Worm (Caenorhabditis elegans) whole organism, L1 larva: ENCODE measurements around the gene C38D9.8.

ENCODE experiments used
- C04F5.9 ChIP-seq: sonication (generic microtip); optimal IDR thresholded peaks from 2 replicates; lab custom pipeline; 2016; ENCODE audit warnings: missing genetic modification characterization, missing compliant biosample characterization
- aha-1 ChIP-seq: fragments of 150-350 bp; optimal IDR thresholded peaks from 2 replicates; lab custom pipeline; 2014; ENCODE audit warnings: missing biosample characterization, missing genetic modification characterization
- aly-2 ChIP-seq: fragments of 150-350 bp; optimal IDR thresholded peaks from 2 replicates; lab custom pipeline; 2014; ENCODE audit warnings: missing biosample characterization, missing genetic modification characterization
- ceh-8 ChIP-seq: fragments of 200-800 bp; sonication (Bioruptor generic); optimal IDR thresholded peaks from 2 replicates; lab custom pipeline; 2018; ENCODE audit warnings: mild to moderate bottlenecking, missing genetic modification characterization, moderate library complexity, missing compliant biosample characterization
- ceh-82 ChIP-seq, 3 experiments: fragments of 150-350 bp in 1 of 3; sonication (generic microtip) in 2 of 3; optimal IDR thresholded peaks; 2 replicates each; lab custom pipeline; 2014 to 2017; ENCODE audit warnings: missing biosample characterization in 3 of 3, missing genetic modification characterization in 3 of 3
- ceh-88 ChIP-seq: fragments of 200-800 bp; sonication (Bioruptor generic); IDR thresholded peaks from 2 replicates; pipeline ENCODE4 v1.3.6; 2022; ENCODE audit warnings: missing genetic modification characterization, missing compliant biosample characterization
- ces-1 ChIP-seq: fragments of 150-350 bp; optimal IDR thresholded peaks from 2 replicates; lab custom pipeline; 2014; ENCODE audit warnings: missing biosample characterization, missing genetic modification reagents, missing genetic modification characterization
- dpl-1 ChIP-seq, 3 experiments: fragments of 150-350 bp in 2 of 3; sonication (generic microtip) in 1 of 3; optimal IDR thresholded peaks; 2 replicates each; lab custom pipeline; 2014 to 2017; ENCODE audit warnings: missing biosample characterization in 3 of 3, missing genetic modification characterization in 3 of 3, missing genetic modification reagents in 3 of 3
- efl-1 ChIP-seq, 4 experiments: fragments of 150-350 bp; optimal IDR thresholded peaks in 3 of 4; peaks in 1 of 4; 1 replicate in 1 of 4; 2 replicates in 3 of 4; lab custom pipeline; 2014; ENCODE audit warnings: missing biosample characterization in 2 of 4, missing genetic modification characterization in 2 of 4, missing genetic modification reagents in 2 of 4
- efl-3 ChIP-seq: fragments of 200-800 bp; sonication (Bioruptor generic); optimal IDR thresholded peaks from 2 replicates; lab custom pipeline; 2018; ENCODE audit warnings: mild to moderate bottlenecking, missing genetic modification characterization, missing compliant biosample characterization
- egl-13 ChIP-seq: sonication (generic microtip); optimal IDR thresholded peaks from 2 replicates; lab custom pipeline; 2016; ENCODE audit warnings: missing genotype, missing genetic modification reagents, missing genetic modification characterization, missing compliant biosample characterization
- elt-3 ChIP-seq, 6 experiments: fragments of 150-350 bp in 1 of 6; sonication (generic microtip); optimal IDR thresholded peaks; 2 replicates each; lab custom pipeline; 2017 to 2018; ENCODE audit warnings: missing biosample characterization in 6 of 6, missing genetic modification characterization in 6 of 6, inconsistent platforms in 1 of 6
- ets-5 ChIP-seq: fragments of 200-800 bp; sonication (Bioruptor generic); IDR thresholded peaks from 2 replicates; pipeline ENCODE4 v1.3.6; 2022; ENCODE audit warnings: missing genetic modification characterization, missing compliant biosample characterization
- fkh-10 ChIP-seq: sonication (generic microtip); optimal IDR thresholded peaks from 2 replicates; lab custom pipeline; 2017; ENCODE audit warnings: missing biosample characterization, missing genetic modification reagents, missing genetic modification characterization
- grh-1 ChIP-seq: fragments of 200-800 bp; sonication (Bioruptor generic); IDR thresholded peaks from 2 replicates; pipeline ENCODE4 v1.3.6; 2022; ENCODE audit warnings: missing genetic modification reagents, missing genetic modification characterization, missing compliant biosample characterization
- hlh-17 ChIP-seq: fragments of 200-800 bp; sonication (Bioruptor generic); optimal IDR thresholded peaks from 2 replicates; lab custom pipeline; 2018; ENCODE audit warnings: missing genetic modification characterization, mild to moderate bottlenecking, missing compliant biosample characterization, moderate library complexity, borderline replicate concordance
- irx-1 ChIP-seq: sonication (generic microtip); optimal IDR thresholded peaks from 2 replicates; lab custom pipeline; 2016; ENCODE audit warnings: missing genetic modification characterization, missing compliant biosample characterization
- lin-14 ChIP-seq: fragments of 200-800 bp; sonication (Bioruptor generic); optimal IDR thresholded peaks from 2 replicates; lab custom pipeline; 2018; ENCODE audit warnings: mild to moderate bottlenecking, missing genetic modification characterization, moderate library complexity, missing compliant biosample characterization
- lin-15B ChIP-seq: fragments of 150-350 bp; sonication (generic microtip); optimal IDR thresholded peaks from 3 replicates; lab custom pipeline; 2014; ENCODE audit warnings: missing biosample characterization, missing genetic modification characterization
- lin-35 ChIP-seq, 2 experiments: fragments of 150-350 bp; optimal IDR thresholded peaks; 2 replicates each; lab custom pipeline; 2014; ENCODE audit warnings: missing biosample characterization in 2 of 2, missing genetic modification characterization in 2 of 2, missing genetic modification reagents in 2 of 2
- lin-39 ChIP-seq: fragments of 150-350 bp; optimal IDR thresholded peaks from 2 replicates; lab custom pipeline; 2014; ENCODE audit warnings: missing biosample characterization, missing genetic modification reagents, missing genetic modification characterization
- lsy-2 ChIP-seq, 2 experiments: fragments of 150-350 bp; optimal IDR thresholded peaks; 2 replicates each; lab custom pipeline; 2014; ENCODE audit warnings: missing biosample characterization in 2 of 2, missing genetic modification characterization in 2 of 2
- mdl-1 ChIP-seq, 2 experiments: fragments of 150-350 bp; optimal IDR thresholded peaks; 2 replicates each; lab custom pipeline; 2014 to 2017; ENCODE audit warnings: missing biosample characterization in 2 of 2, missing genetic modification characterization in 2 of 2, inconsistent platforms in 1 of 2
- nhr-12 ChIP-seq: sonication (generic microtip); optimal IDR thresholded peaks from 2 replicates; lab custom pipeline; 2017; ENCODE audit warnings: missing biosample characterization, missing genetic modification characterization
- nhr-71 ChIP-seq: sonication (generic microtip); optimal IDR thresholded peaks from 2 replicates; lab custom pipeline; 2016; ENCODE audit warnings: mild to moderate bottlenecking, missing genetic modification characterization, moderate library complexity, missing compliant biosample characterization
- nhr-76 ChIP-seq: sonication (generic microtip); optimal IDR thresholded peaks from 2 replicates; lab custom pipeline; 2017; ENCODE audit warnings: missing biosample characterization, missing genetic modification characterization
- nhr-84 ChIP-seq: sonication (generic microtip); optimal IDR thresholded peaks from 2 replicates; lab custom pipeline; 2017; ENCODE audit warnings: missing biosample characterization, missing genetic modification characterization
- pax-3 ChIP-seq: fragments of 200-800 bp; sonication (Bioruptor generic); optimal IDR thresholded peaks from 2 replicates; lab custom pipeline; 2018; ENCODE audit warnings: mild to moderate bottlenecking, missing genetic modification characterization, moderate library complexity, missing compliant biosample characterization
- rnt-1 ChIP-seq: sonication (generic microtip); optimal IDR thresholded peaks from 2 replicates; lab custom pipeline; 2016; ENCODE audit warnings: mild to moderate bottlenecking, missing genetic modification characterization, moderate library complexity, missing compliant biosample characterization
- sptf-1 ChIP-seq: fragments of 150-350 bp; optimal IDR thresholded peaks from 2 replicates; lab custom pipeline; 2014; ENCODE audit warnings: missing biosample characterization, missing genetic modification characterization
- sup-37 ChIP-seq: fragments of 200-800 bp; sonication (Bioruptor generic); optimal IDR thresholded peaks from 2 replicates; lab custom pipeline; 2018; ENCODE audit warnings: mild to moderate bottlenecking, missing genetic modification characterization, missing compliant biosample characterization
- tlp-1 ChIP-seq: fragments of 150-350 bp; optimal IDR thresholded peaks from 2 replicates; lab custom pipeline; 2014; ENCODE audit warnings: missing biosample characterization, missing genetic modification characterization
- xbp-1 ChIP-seq: sonication (generic microtip); optimal IDR thresholded peaks from 2 replicates; lab custom pipeline; 2016; ENCODE audit warnings: missing genetic modification characterization, missing compliant biosample characterization
- ztf-11 ChIP-seq, 2 experiments: sonication (generic microtip); optimal IDR thresholded peaks; 2 replicates each; lab custom pipeline; 2016 to 2017; ENCODE audit warnings: missing genetic modification characterization in 2 of 2, missing biosample characterization in 1 of 2, missing compliant biosample characterization in 1 of 2
- ztf-4 ChIP-seq: fragments of 150-350 bp; optimal IDR thresholded peaks from 2 replicates; lab custom pipeline; 2014; ENCODE audit warnings: missing biosample characterization, missing genetic modification characterization

Gene C38D9.8

ce11 chrV:17565903-17566302 is 13.2 kb upstream of the C38D9.8 start, which contains the start of gene fbxa-171:
TSS of gene fbxa-171 (minus strand) at chrV:17566003.
- TF ChIP-seq xbp-1 = no peak
- no peak for TF ChIP-seq efl-1 (optimal IDR thresholded peaks at IDR 0.05; lab: Kevin White, UChicago)
- TF ChIP-seq efl-1 (GFP tag; optimal IDR thresholded peaks at IDR 0.05 in 1 of 2; lab: Kevin White, UChicago) = peak in 1 of 2 experiments; percentile 7

ce11 chrV:17558946-17559345 is 6.3 kb upstream of the C38D9.8 start, which contains the start of gene fbxa-172:
TSS of gene fbxa-172 (plus strand) at chrV:17559246.
- TF ChIP-seq nhr-71 (tag; lab: Kevin White, UChicago) = no peak
- no peak for TF ChIP-seq sptf-1 (tag; lab: Kevin White, UChicago)
- TF ChIP-seq ceh-82 (tag; optimal IDR thresholded peaks at IDR 0.05; lab: Kevin White, UChicago) = no peak
- no peak for TF ChIP-seq lsy-2 (tag; optimal IDR thresholded peaks at IDR 0.05; lab: Kevin White, UChicago)
- TF ChIP-seq egl-13 (tag; lab: Kevin White, UChicago) = no peak
- no peak for TF ChIP-seq sup-37
- no peak for TF ChIP-seq efl-3 (GFP tag; lab: Kevin White, UChicago)
- TF ChIP-seq tlp-1 (tag; lab: Kevin White, UChicago) = no peak
- no peak for TF ChIP-seq hlh-17 (GFP tag; lab: Kevin White, UChicago)
- TF ChIP-seq dpl-1 (GFP tag; optimal IDR thresholded peaks at IDR 0.05; lab: Kevin White, UChicago) = no peak
- no peak for TF ChIP-seq rnt-1 (tag; lab: Kevin White, UChicago)
- no peak for TF ChIP-seq ces-1 (GFP tag; lab: Kevin White, UChicago)

- TF ChIP-seq fkh-10 (no peak), aha-1 (tag; lab: Kevin White, UChicago) (no peak), lin-39 (no peak), ztf-11 (tag; optimal IDR thresholded peaks at IDR 0.05; lab: Kevin White, UChicago) (no peak), nhr-84 (tag; lab: Kevin White, UChicago) (no peak), nhr-12 (tag; lab: Kevin White, UChicago) (no peak), mdl-1 (tag; optimal IDR thresholded peaks at IDR 0.05; lab: Kevin White, UChicago) (no peak), pax-3 (no peak), lin-15B (tag; lab: Kevin White, UChicago) (no peak), ces-1 (GFP tag; lab: Kevin White, UChicago) (no peak), C04F5.9 (no peak)
Observed at ce11 chrV:17558377-17558776, 5.7 kb upstream of the C38D9.8 start, which contains the start of gene fbxa-174. TSS of gene fbxa-174 (minus strand) at chrV:17558477.

ce11 chrV:17551396-17551795 is 1.3 kb downstream of the C38D9.8 start:
- TF ChIP-seq elt-3 (tag; optimal IDR thresholded peaks at IDR 0.05; lab: Kevin White, UChicago) = no peak
- TF ChIP-seq, all 84 proteins: peak for 0

- TF ChIP-seq ets-5 (GFP tag; lab: Robert Waterston, UW) (no peak), elt-3 (tag; optimal IDR thresholded peaks at IDR 0.05; lab: Kevin White, UChicago) (no peak), lin-35 (GFP tag; optimal IDR thresholded peaks at IDR 0.05; lab: Kevin White, UChicago) (peak in 1 of 2 experiments; percentile 10), irx-1 (no peak), ceh-88 (GFP tag; lab: Robert Waterston, UW) (no peak), tlp-1 (tag; lab: Kevin White, UChicago) (no peak), lin-14 (no peak), nhr-71 (tag; lab: Kevin White, UChicago) (no peak), efl-1 (optimal IDR thresholded peaks at IDR 0.05; lab: Kevin White, UChicago) (no peak), efl-1 (GFP tag; optimal IDR thresholded peaks at IDR 0.05 in 1 of 2; lab: Kevin White, UChicago) (peak in 1 of 2 experiments; percentile 66), grh-1 (GFP tag; lab: Robert Waterston, UW) (no peak), ceh-8 (GFP tag; lab: Kevin White, UChicago) (no peak), nhr-76 (no peak), aly-2 (no peak), hlh-17 (GFP tag; lab: Kevin White, UChicago) (no peak), ztf-4 (tag; lab: Kevin White, UChicago) (no peak), nhr-84 (tag; lab: Kevin White, UChicago) (no peak)
Observed at ce11 chrV:17549362-17549761, 3.3 kb downstream of the C38D9.8 start, which contains the start of gene fbxa-176. TSS of gene fbxa-176 (plus strand) at chrV:17549675.
